Fruit fly (Drosophila melanogaster): ENCODE data around the gene vret.

Gene vret

dm6 chr3R:22770207-22770606 lies 24.8 kb upstream of the vret start, which contains the start of gene CG43093:
Gene CG43093 (minus strand): TSS chr3R:22770307.
- no peak for TF ChIP-seq CG7368 (GFP tag; optimal IDR thresholded peaks at IDR 0.05)
- no peak for TF ChIP-seq Smox (GFP tag; optimal IDR thresholded peaks at IDR 0.05)
- TF ChIP-seq Ets96B (tag; optimal IDR thresholded peaks at IDR 0.05): no peak
- no peak for TF ChIP-seq Ets21C (GFP tag; optimal IDR thresholded peaks at IDR 0.05)
- TF ChIP-seq OdsH (GFP tag; optimal IDR thresholded peaks at IDR 0.05): no peak

dm6 chr3R:22769567-22769966 lies 24.2 kb upstream of the vret start, which contains the start of gene CG43092:
Gene CG43092 (minus strand): TSS chr3R:22769667.
- TF ChIP-seq CG3032 (tag; optimal IDR thresholded peaks at IDR 0.05) (no peak), CG6808 (GFP tag; optimal IDR thresholded peaks at IDR 0.05) (no peak), lz (GFP tag; optimal IDR thresholded peaks at IDR 0.05) (no peak), Sox15 (GFP tag; optimal IDR thresholded peaks at IDR 0.05) (no peak), CG9139 (GFP tag; optimal IDR thresholded peaks at IDR 0.05) (no peak), CG6792 (GFP tag; optimal IDR thresholded peaks at IDR 0.05) (no peak), Ets21C (GFP tag; optimal IDR thresholded peaks at IDR 0.05) (no peak), fkh (GFP tag; optimal IDR thresholded peaks at IDR 0.05) (no peak), CG4318 (GFP tag; optimal IDR thresholded peaks at IDR 0.05) (no peak), ss (GFP tag; optimal IDR thresholded peaks at IDR 0.05) (no peak), CG1621 (tag; optimal IDR thresholded peaks at IDR 0.05) (no peak), Hr38 (GFP tag; optimal IDR thresholded peaks at IDR 0.05) (no peak), CG7368 (GFP tag; optimal IDR thresholded peaks at IDR 0.05) (no peak), salr (GFP tag; optimal IDR thresholded peaks at IDR 0.05) (no peak), CG3919 (GFP tag; optimal IDR thresholded peaks at IDR 0.05) (no peak), Smox (GFP tag; optimal IDR thresholded peaks at IDR 0.05) (no peak), fd85E (GFP tag; optimal IDR thresholded peaks at IDR 0.05) (no peak), Eip78C (GFP tag) (no peak)

- no peak for TF ChIP-seq spab (GFP tag; optimal IDR thresholded peaks at IDR 0.05)
- no peak for TF ChIP-seq CG16779 (tag; optimal IDR thresholded peaks at IDR 0.05)
- no peak for TF ChIP-seq Gug (GFP tag; IDR thresholded peaks at IDR 0.05)
- TF ChIP-seq CG6854 (GFP tag; optimal IDR thresholded peaks at IDR 0.05): no peak
- no peak for TF ChIP-seq Hr4 (GFP tag; optimal IDR thresholded peaks at IDR 0.05)
- TF ChIP-seq CG6276 (GFP tag; optimal IDR thresholded peaks at IDR 0.05): no peak
- TF ChIP-seq net (GFP tag; optimal IDR thresholded peaks at IDR 0.05): no peak
These were observed 23.3 kb upstream of the vret start, which contains the start of gene CG43091 for dm6 chr3R:22768633-22769032. Gene CG43091 (minus strand): TSS chr3R:22768733.

dm6 chr3R:22767599-22767998 lies 22.2 kb upstream of the vret start, which contains the start of gene CG13841:
Gene CG13841 (minus strand): TSS chr3R:22767699.
- TF ChIP-seq salr (GFP tag; optimal IDR thresholded peaks at IDR 0.05) (no peak), CG31627 (GFP tag; optimal IDR thresholded peaks at IDR 0.05) (no peak), CG10631 (GFP tag; optimal IDR thresholded peaks at IDR 0.05) (no peak), Sox14 (GFP tag; optimal IDR thresholded peaks at IDR 0.05) (no peak), CG6276 (GFP tag; optimal IDR thresholded peaks at IDR 0.05) (no peak), CG6854 (GFP tag; optimal IDR thresholded peaks at IDR 0.05) (no peak), Hr4 (GFP tag; optimal IDR thresholded peaks at IDR 0.05) (no peak), CG11762 (GFP tag; optimal IDR thresholded peaks at IDR 0.05; ENCODE audit: insufficient read depth) (no peak), CG6792 (GFP tag; optimal IDR thresholded peaks at IDR 0.05) (no peak), CG15336 (GFP tag; IDR thresholded peaks at IDR 0.05) (no peak), Hr39 (GFP tag; optimal IDR thresholded peaks at IDR 0.05) (no peak), Lpt (GFP tag; optimal IDR thresholded peaks at IDR 0.05) (no peak), Hr38 (GFP tag; optimal IDR thresholded peaks at IDR 0.05) (no peak)

- TF ChIP-seq CG6792 (GFP tag; optimal IDR thresholded peaks at IDR 0.05): no peak
- no peak for TF ChIP-seq CG34406 (GFP tag; optimal IDR thresholded peaks at IDR 0.05)
These were observed 20.7 kb upstream of the vret start, which contains the start of gene Nepl15 for dm6 chr3R:22766072-22766471. Gene Nepl15 (minus strand): TSS chr3R:22766172.
